Fruit fly (Drosophila melanogaster) whole organism, embryonic: Measurements from ENCODE around the gene CG14252.
A peak's percentile ranks its signal among the peaks of the same experiment; 100 is the strongest.

Experiments used
- B-H2 ChIP-seq: fragments of 200-800 bp; sonication (Bioruptor generic); optimal IDR thresholded peaks from 2 replicates; lab custom pipeline; 2018; ENCODE audit warnings: missing biosample characterization, mild to moderate bottlenecking, missing genetic modification characterization
- CG1024 ChIP-seq: fragments of 200-800 bp; sonication (Bioruptor generic); IDR thresholded peaks from 2 replicates; pipeline ENCODE4 v1.3.6; 2022; ENCODE audit warnings: missing biosample characterization, missing genetic modification characterization
- CG10267 ChIP-seq: fragments of 200-800 bp; sonication (Bioruptor generic); optimal IDR thresholded peaks from 2 replicates; lab custom pipeline; 2018; ENCODE audit warnings: missing biosample characterization, mild to moderate bottlenecking, missing genetic modification characterization, moderate library complexity
- CG10431 ChIP-seq: fragments of 200-800 bp; sonication (Bioruptor generic); optimal IDR thresholded peaks from 3 replicates; lab custom pipeline; 2018; ENCODE audit warnings: missing biosample characterization, mild to moderate bottlenecking, missing genetic modification characterization
- CG11504 ChIP-seq: fragments of 200-800 bp; sonication (Bioruptor generic); optimal IDR thresholded peaks from 3 replicates; lab custom pipeline; 2019; ENCODE audit warnings: missing biosample characterization, mild to moderate bottlenecking, missing genetic modification characterization, moderate library complexity
- CG11696 ChIP-seq: fragments of 200-800 bp; sonication (Bioruptor generic); IDR thresholded peaks from 2 replicates; pipeline ENCODE4 v1.3.6; 2022; ENCODE audit warnings: missing biosample characterization, missing genetic modification characterization
- CG13775 ChIP-seq: fragments of 200-800 bp; sonication (Bioruptor generic); optimal IDR thresholded peaks from 3 replicates; lab custom pipeline; 2017; ENCODE audit warnings: missing biosample characterization, mild to moderate bottlenecking, missing genetic modification characterization
- CG14710 ChIP-seq: fragments of 200-800 bp; sonication (Bioruptor generic); optimal IDR thresholded peaks from 3 replicates; lab custom pipeline; 2019; ENCODE audit warnings: missing biosample characterization, mild to moderate bottlenecking, missing genetic modification characterization, moderate library complexity
- CG1529 ChIP-seq: fragments of 200-800 bp; sonication (Bioruptor generic); optimal IDR thresholded peaks from 3 replicates; lab custom pipeline; 2018; ENCODE audit warnings: missing biosample characterization, missing genetic modification characterization
- CG1603 ChIP-seq: fragments of 200-800 bp; sonication (Bioruptor generic); optimal IDR thresholded peaks from 2 replicates; lab custom pipeline; 2019; ENCODE audit warnings: missing biosample characterization, mild to moderate bottlenecking, missing genetic modification characterization, moderate library complexity
- CG16863 ChIP-seq: fragments of 200-800 bp; sonication (Bioruptor generic); optimal IDR thresholded peaks from 3 replicates; lab custom pipeline; 2016; ENCODE audit warnings: missing biosample characterization, missing genetic modification characterization
- CG18476 ChIP-seq: fragments of 200-800 bp; sonication (Bioruptor generic); optimal IDR thresholded peaks from 2 replicates; lab custom pipeline; 2016; ENCODE audit warnings: missing biosample characterization, mild to moderate bottlenecking, missing genetic modification characterization
- CG2202 ChIP-seq: fragments of 200-800 bp; sonication (Bioruptor generic); optimal IDR thresholded peaks from 2 replicates; lab custom pipeline; 2018; ENCODE audit warnings: missing biosample characterization, mild to moderate bottlenecking, missing genetic modification characterization
- CG4707 ChIP-seq: fragments of 200-800 bp; sonication (Bioruptor generic); optimal IDR thresholded peaks from 2 replicates; lab custom pipeline; 2018; ENCODE audit warnings: missing biosample characterization, mild to moderate bottlenecking, missing genetic modification characterization, moderate library complexity
- CG4820 ChIP-seq: fragments of 200-800 bp; sonication (Bioruptor generic); optimal IDR thresholded peaks from 3 replicates; lab custom pipeline; 2016; ENCODE audit warnings: missing biosample characterization, missing genetic modification characterization
- CG5180 ChIP-seq: fragments of 200-800 bp; sonication (Bioruptor generic); optimal IDR thresholded peaks from 3 replicates; lab custom pipeline; 2017; ENCODE audit warnings: missing biosample characterization, missing genetic modification characterization, mild to moderate bottlenecking, moderate library complexity, missing genetic modification reagents
- CG7963 ChIP-seq: fragments of 200-800 bp; sonication (Bioruptor generic); IDR thresholded peaks from 3 replicates; pipeline ENCODE4 v1.3.6; 2022; ENCODE audit warnings: missing biosample characterization, missing genetic modification characterization; ENCODE audit not compliant: partially characterized antibody
- CHES-1-like ChIP-seq: fragments of 200-800 bp; sonication (Bioruptor generic); optimal IDR thresholded peaks from 2 replicates; lab custom pipeline; 2016; ENCODE audit warnings: missing biosample characterization, missing genetic modification characterization
- CrebB ChIP-seq: fragments of 200-800 bp; sonication (Bioruptor generic); optimal IDR thresholded peaks from 3 replicates; lab custom pipeline; 2018; ENCODE audit warnings: missing biosample characterization, mild to moderate bottlenecking, missing genetic modification characterization
- Dip2 ChIP-seq: fragments of 200-800 bp; sonication (Bioruptor generic); IDR thresholded peaks from 2 replicates; pipeline ENCODE4 v1.3.6; 2022; ENCODE audit warnings: missing biosample characterization, missing genetic modification characterization
- Dll ChIP-seq: fragments of 200-800 bp; sonication (Bioruptor generic); IDR thresholded peaks from 4 replicates; pipeline ENCODE4 v1.3.6; 2022; ENCODE audit warnings: missing biosample characterization, missing genetic modification characterization; ENCODE audit not compliant: partially characterized antibody
- E2f2 ChIP-seq: fragments of 200-800 bp; sonication (Bioruptor generic); IDR thresholded peaks from 2 replicates; pipeline ENCODE4 v1.3.6; 2022; ENCODE audit warnings: missing biosample characterization, missing genetic modification characterization
- HmgZ ChIP-seq: fragments of 200-800 bp; sonication (Bioruptor generic); optimal IDR thresholded peaks from 2 replicates; lab custom pipeline; 2018; ENCODE audit warnings: missing biosample characterization, mild to moderate bottlenecking, missing genetic modification characterization
- Hr51 ChIP-seq, 2 experiments: fragments of 200-800 bp; sonication (Bioruptor generic); optimal IDR thresholded peaks; 2 replicates in 1 of 2; 3 replicates in 1 of 2; lab custom pipeline; 2016 to 2018; ENCODE audit warnings: missing biosample characterization in 2 of 2, missing genetic modification characterization in 2 of 2, mild to moderate bottlenecking in 1 of 2, moderate library complexity in 1 of 2
- Mrtf ChIP-seq: fragments of 200-800 bp; sonication (Bioruptor generic); IDR thresholded peaks from 3 replicates; pipeline ENCODE4 v1.3.6; 2022; ENCODE audit warnings: missing biosample characterization, missing genetic modification characterization
- Myb ChIP-seq: fragments of 200-800 bp; sonication (Bioruptor generic); optimal IDR thresholded peaks from 2 replicates; lab custom pipeline; 2016; ENCODE audit warnings: missing biosample characterization, missing genetic modification characterization
- Sin3A ChIP-seq: fragments of >200 bp; optimal IDR thresholded peaks from 2 replicates; lab custom pipeline; 2018
- Sox100B ChIP-seq: fragments of 200-800 bp; sonication (Bioruptor generic); optimal IDR thresholded peaks from 3 replicates; lab custom pipeline; 2018; ENCODE audit warnings: missing biosample characterization, mild to moderate bottlenecking, missing genetic modification characterization
- Sry-δ ChIP-seq: fragments of 200-800 bp; sonication (Bioruptor generic); optimal IDR thresholded peaks from 2 replicates; lab custom pipeline; 2016; ENCODE audit warnings: missing biosample characterization, missing genetic modification characterization
- Ssrp ChIP-seq: fragments of 200-800 bp; sonication (Bioruptor generic); optimal IDR thresholded peaks from 2 replicates; lab custom pipeline; 2018; ENCODE audit warnings: missing biosample characterization, mild to moderate bottlenecking, missing genetic modification characterization, moderate library complexity
- Xbp1 ChIP-seq: fragments of 200-800 bp; sonication (Bioruptor generic); optimal IDR thresholded peaks from 3 replicates; lab custom pipeline; 2016; ENCODE audit warnings: missing biosample characterization, mild to moderate bottlenecking, missing genetic modification characterization
- al ChIP-seq: fragments of 200-800 bp; sonication (Bioruptor generic); IDR thresholded peaks from 2 replicates; pipeline ENCODE4 v1.3.6; 2022; ENCODE audit warnings: missing biosample characterization, missing genetic modification characterization
- ase ChIP-seq: fragments of 200-800 bp; sonication (Bioruptor generic); IDR thresholded peaks from 3 replicates; pipeline ENCODE4 v1.3.6; 2022; ENCODE audit warnings: missing biosample characterization, missing genetic modification characterization
- bowl ChIP-seq: fragments of 200-800 bp; sonication (Bioruptor generic); IDR thresholded peaks from 2 replicates; pipeline ENCODE4 v1.3.6; 2022; ENCODE audit warnings: missing biosample characterization, missing genetic modification characterization
- dan ChIP-seq: fragments of 200-800 bp; sonication (Bioruptor generic); IDR thresholded peaks from 2 replicates; pipeline ENCODE4 v1.3.6; 2022; ENCODE audit warnings: missing biosample characterization, missing genetic modification characterization
- dm ChIP-seq: fragments of 200-800 bp; sonication (Bioruptor generic); optimal IDR thresholded peaks from 3 replicates; lab custom pipeline; 2016; ENCODE audit warnings: missing biosample characterization, missing genetic modification characterization
- emc ChIP-seq: fragments of 200-800 bp; sonication (Bioruptor generic); optimal IDR thresholded peaks from 2 replicates; lab custom pipeline; 2016; ENCODE audit warnings: missing biosample characterization, missing genetic modification characterization
- fd96Cb ChIP-seq: fragments of 200-800 bp; sonication (Bioruptor generic); optimal IDR thresholded peaks from 2 replicates; lab custom pipeline; 2018; ENCODE audit warnings: missing biosample characterization, mild to moderate bottlenecking, missing genetic modification characterization, moderate library complexity
- gce ChIP-seq: fragments of 200-800 bp; sonication (Bioruptor generic); IDR thresholded peaks from 3 replicates; pipeline ENCODE4 v1.3.6; 2022; ENCODE audit warnings: missing biosample characterization, missing genetic modification characterization
- grau ChIP-seq: fragments of 200-800 bp; optimal IDR thresholded peaks from 3 replicates; lab custom pipeline; 2019; ENCODE audit warnings: missing biosample characterization, mild to moderate bottlenecking, missing genetic modification characterization, moderate library complexity
- gro ChIP-seq: fragments of 200-800 bp; sonication (Bioruptor generic); optimal IDR thresholded peaks from 2 replicates; lab custom pipeline; 2016; ENCODE audit warnings: missing biosample characterization, missing genetic modification characterization
- jumu ChIP-seq: fragments of 200-800 bp; sonication (Bioruptor generic); optimal IDR thresholded peaks from 3 replicates; lab custom pipeline; 2016; ENCODE audit warnings: missing biosample characterization, missing genetic modification characterization
- lbe ChIP-seq: fragments of 200-800 bp; sonication (Bioruptor generic); optimal IDR thresholded peaks from 2 replicates; lab custom pipeline; 2016; ENCODE audit warnings: missing biosample characterization, mild to moderate bottlenecking, missing genetic modification characterization
- lilli ChIP-seq: fragments of 200-800 bp; sonication (Bioruptor generic); optimal IDR thresholded peaks from 3 replicates; lab custom pipeline; 2016; ENCODE audit warnings: missing biosample characterization, missing genetic modification characterization
- phol ChIP-seq: fragments of 200-800 bp; sonication (Bioruptor generic); optimal IDR thresholded peaks from 3 replicates; lab custom pipeline; 2018; ENCODE audit warnings: missing biosample characterization, mild to moderate bottlenecking, missing genetic modification characterization, moderate library complexity
- pzg ChIP-seq: fragments of 200-800 bp; sonication (Bioruptor generic); optimal IDR thresholded peaks from 3 replicates; lab custom pipeline; 2018; ENCODE audit warnings: missing biosample characterization, mild to moderate bottlenecking, missing genetic modification characterization, moderate library complexity
- sens ChIP-seq: fragments of 200-800 bp; sonication (Bioruptor generic); peaks from one replicate; lab custom pipeline; 2016; ENCODE audit warnings: missing biosample characterization, missing genetic modification characterization
- so ChIP-seq: fragments of 200-800 bp; sonication (Bioruptor generic); IDR thresholded peaks from 3 replicates; pipeline ENCODE4 v1.3.6; 2022; ENCODE audit warnings: missing biosample characterization, missing genetic modification characterization
- sqz ChIP-seq: fragments of 200-800 bp; sonication (Bioruptor generic); optimal IDR thresholded peaks from 3 replicates; lab custom pipeline; 2018; ENCODE audit warnings: missing biosample characterization, mild to moderate bottlenecking, missing genetic modification characterization
- stwl ChIP-seq: fragments of 200-800 bp; sonication (Bioruptor generic); optimal IDR thresholded peaks from 3 replicates; lab custom pipeline; 2018; ENCODE audit warnings: missing biosample characterization, mild to moderate bottlenecking, missing genetic modification characterization, moderate library complexity
- tap ChIP-seq: fragments of 200-800 bp; optimal IDR thresholded peaks from 3 replicates; lab custom pipeline; 2019; ENCODE audit warnings: missing biosample characterization, mild to moderate bottlenecking, missing genetic modification characterization, moderate library complexity

CG14252 gene

dm6 chr3R:26908750-26909149, 36.6 kb upstream of the CG14252 start (continued):
- TF ChIP-seq so (GFP tag; lab: Robert Waterston, UW): 0 out of 3 replicates have a peak, but pooled peaks have one; percentile 21
- no peak for TF ChIP-seq lbe (GFP tag; lab: Kevin White, UChicago)
- TF ChIP-seq CG2202 (tag; lab: Kevin White, UChicago): peak; percentile 1
- no peak for TF ChIP-seq grau (tag; lab: Kevin White, UChicago)
- TF ChIP-seq lilli (GFP tag; lab: Kevin White, UChicago): no peak
- TF ChIP-seq dan (GFP tag; lab: Robert Waterston, UW): no peak
- TF ChIP-seq CG5180 (GFP tag; lab: Kevin White, UChicago): peak; percentile 33
- TF ChIP-seq Dip2: no peak
- TF ChIP-seq gce (GFP tag; lab: Robert Waterston, UW): no peak
- no peak for TF ChIP-seq ase
- TF ChIP-seq Ssrp: no peak
- TF ChIP-seq bowl (GFP tag; lab: Robert Waterston, UW): no peak
- no peak for TF ChIP-seq jumu

dm6 chr3R:26912615-26913014, 32.7 kb upstream of the CG14252 start, which contains the start of gene Ets97D:
Gene Ets97D (minus strand): TSS chr3R:26912886.
- peak; percentile 77 for TF ChIP-seq sens
- no peak for TF ChIP-seq CG1529 (GFP tag; lab: Kevin White, UChicago)
- TF ChIP-seq Sin3A (lab: Kevin White, UChicago): peak; percentile 42
- peak; percentile 34 for TF ChIP-seq gro (GFP tag; lab: Kevin White, UChicago)
- TF ChIP-seq Myb (GFP tag; lab: Kevin White, UChicago): peak; percentile 43
- peak; percentile 27 for TF ChIP-seq Sry-δ (GFP tag; lab: Kevin White, UChicago)
- no peak for TF ChIP-seq CG1024 (GFP tag; lab: Robert Waterston, UW)
- no peak for TF ChIP-seq emc (GFP tag; lab: Kevin White, UChicago)
- TF ChIP-seq Hr51 (GFP tag; optimal IDR thresholded peaks at IDR 0.05; lab: Kevin White, UChicago): no peak
- peak; percentile 95 for TF ChIP-seq pzg (GFP tag; lab: Kevin White, UChicago)
- TF ChIP-seq sqz (GFP tag; lab: Kevin White, UChicago): no peak
- TF ChIP-seq CG1603 (tag; lab: Kevin White, UChicago): peak; percentile 83
- peak; percentile 74 for TF ChIP-seq CHES-1-like (GFP tag; lab: Kevin White, UChicago)
- TF ChIP-seq HmgZ: peak; percentile 81
- TF ChIP-seq Xbp1: no peak
- TF ChIP-seq CG11504: peak; percentile 4
- no peak for TF ChIP-seq CG11696 (GFP tag; lab: Robert Waterston, UW)
- TF ChIP-seq Dll: peak; percentile 43; the same call in 2 of the 4 replicates
- TF ChIP-seq CG7963: no peak
- TF ChIP-seq CG18476 (GFP tag; lab: Kevin White, UChicago): no peak
- TF ChIP-seq CG10431: no peak
- TF ChIP-seq E2f2 (GFP tag; lab: Robert Waterston, UW): peak; percentile 100
- peak; percentile 43 for TF ChIP-seq CG10267 (tag; lab: Kevin White, UChicago)
- TF ChIP-seq CG13775 (GFP tag; lab: Kevin White, UChicago): no peak
- TF ChIP-seq tap (tag; lab: Kevin White, UChicago): no peak
- peak; percentile 63 for TF ChIP-seq CG14710
- TF ChIP-seq phol (tag; lab: Kevin White, UChicago): peak; percentile 12
- no peak for TF ChIP-seq Sox100B
- no peak for TF ChIP-seq CG4820 (GFP tag; lab: Kevin White, UChicago)
- no peak for TF ChIP-seq CG4707
- TF ChIP-seq CG16863 (GFP tag; lab: Kevin White, UChicago): no peak
- TF ChIP-seq CrebB (tag; lab: Kevin White, UChicago): no peak
- TF ChIP-seq Mrtf: no peak
- no peak for TF ChIP-seq fd96Cb (tag; lab: Kevin White, UChicago)
- peak; percentile 25 for TF ChIP-seq B-H2 (GFP tag; lab: Kevin White, UChicago)
- TF ChIP-seq dm (GFP tag; lab: Kevin White, UChicago): peak; percentile 79
- TF ChIP-seq al (GFP tag; lab: Robert Waterston, UW): no peak
- TF ChIP-seq stwl: peak; percentile 77
